2 worm cellular contexts compared by ENCODE assay signal in the genomic region with DNA sequence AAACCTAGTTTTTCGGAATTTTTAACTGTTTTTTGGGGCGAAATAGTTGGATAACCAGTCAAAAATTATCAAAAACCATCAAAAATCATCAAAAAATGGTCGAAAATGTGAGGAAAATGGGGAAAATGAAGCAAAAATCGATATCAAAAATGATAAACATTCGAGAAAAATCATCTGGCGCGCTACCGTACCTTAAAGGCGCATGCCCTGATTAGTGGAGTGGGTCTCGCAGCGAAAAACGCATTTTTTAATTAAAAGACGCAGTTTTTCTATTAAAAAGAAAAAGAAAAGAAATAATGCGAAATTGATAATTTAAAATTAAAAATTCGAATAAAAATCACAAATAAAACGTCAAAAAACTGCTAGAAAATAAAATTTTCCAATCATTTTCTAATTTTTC.
TF ChIP-seq lines count a peak whose summit lies in the region.

Gene F35C5.1, plus strand, starts transcription at position 399 of the 400 bp plus-strand sequence.

TF ChIP-seq in whole organism, L4 larva, 104 proteins besides CTCF, POLR2A, EP300 and RAD21:
- TF ChIP-seq ctbp-1 (GFP tag; IDR thresholded peaks at IDR 0.05; lab: Robert Waterston, UW): no peak
- TF ChIP-seq mes-2 (tag; optimal IDR thresholded peaks at IDR 0.05; lab: Kevin White, UChicago; ENCODE audit: poor library complexity, severe bottlenecking): no peak
- no peak for TF ChIP-seq set-16 (GFP tag; IDR thresholded peaks at IDR 0.05; lab: Robert Waterston, UW)
- peak; percentile 39 for TF ChIP-seq lin-38 (GFP tag; IDR thresholded peaks at IDR 0.05; lab: Robert Waterston, UW)
- no peak for TF ChIP-seq nhr-111 (GFP tag; optimal IDR thresholded peaks at IDR 0.05; lab: Kevin White, UChicago)
- no peak for TF ChIP-seq D1046.2 (GFP tag; IDR thresholded peaks at IDR 0.05; lab: Robert Waterston, UW)
- peak; percentile 63 for TF ChIP-seq Y48G9A.11 (GFP tag; IDR thresholded peaks at IDR 0.05; lab: Robert Waterston, UW)
- TF ChIP-seq egl-43 (GFP tag; IDR thresholded peaks at IDR 0.05; lab: Robert Waterston, UW): no peak
- peak; percentile 47 for TF ChIP-seq F49E8.2 (tag; optimal IDR thresholded peaks at IDR 0.05; lab: Kevin White, UChicago; ENCODE audit: borderline replicate concordance)
- peak; percentile 12 for TF ChIP-seq unc-130 (GFP tag; optimal IDR thresholded peaks at IDR 0.05; lab: Kevin White, UChicago)
- no peak for TF ChIP-seq ztf-7 (tag; optimal IDR thresholded peaks at IDR 0.05; lab: Kevin White, UChicago)
- peak in 1 of 2 experiments; percentile 34 for TF ChIP-seq lsy-2 (tag; optimal IDR thresholded peaks at IDR 0.05; lab: Kevin White, UChicago)

TF ChIP-seq in whole organism, young adult, 124 proteins besides CTCF, POLR2A, EP300 and RAD21:
- peak; percentile 78 for TF ChIP-seq D2030.7 (GFP tag; IDR thresholded peaks at IDR 0.05; lab: Robert Waterston, UW)
- no peak for TF ChIP-seq Y56A3A.18 (GFP tag; IDR thresholded peaks at IDR 0.05; lab: Robert Waterston, UW)
- TF ChIP-seq attf-6 (GFP tag; IDR thresholded peaks at IDR 0.05; lab: Robert Waterston, UW): no peak
- no peak for TF ChIP-seq nhr-27 (tag; optimal IDR thresholded peaks at IDR 0.05; lab: Kevin White, UChicago)
- TF ChIP-seq rec-8 (tag; optimal IDR thresholded peaks at IDR 0.05; lab: Kevin White, UChicago): no peak
- TF ChIP-seq efl-1 (GFP tag; optimal IDR thresholded peaks at IDR 0.05; lab: Kevin White, UChicago): peak; percentile 87
- peak; percentile 97 for TF ChIP-seq hsf-1 (GFP tag; IDR thresholded peaks at IDR 0.05; lab: Robert Waterston, UW)
- TF ChIP-seq madf-6 (GFP tag; IDR thresholded peaks at IDR 0.05; lab: Robert Waterston, UW): peak; percentile 95
- peak in 1 of 3 experiments; percentile 11 for TF ChIP-seq lin-35 (GFP tag; optimal IDR thresholded peaks at IDR 0.05; lab: Kevin White, UChicago)
- peak; percentile 43; the same call in 1 of the 2 replicates for TF ChIP-seq mcd-1 (GFP tag; IDR thresholded peaks at IDR 0.05; lab: Robert Waterston, UW)
- peak; percentile 20; the same call in 1 of the 2 replicates for TF ChIP-seq rcor-1 (GFP tag; IDR thresholded peaks at IDR 0.05; lab: Robert Waterston, UW)
- no peak for TF ChIP-seq let-526 (GFP tag; IDR thresholded peaks at IDR 0.05; lab: Robert Waterston, UW)
- TF ChIP-seq repo-1 (tag; optimal IDR thresholded peaks at IDR 0.05; lab: Kevin White, UChicago): no peak
- TF ChIP-seq snpc-3.4 (tag; optimal IDR thresholded peaks at IDR 0.05; lab: Kevin White, UChicago): peak; percentile 77
- TF ChIP-seq B0035.1 (tag; optimal IDR thresholded peaks at IDR 0.05; lab: Kevin White, UChicago): no peak
- no peak for TF ChIP-seq F23B12.7 (tag; optimal IDR thresholded peaks at IDR 0.05; lab: Kevin White, UChicago; ENCODE audit: insufficient read depth)
- TF ChIP-seq sptf-2 (GFP tag; optimal IDR thresholded peaks at IDR 0.05; lab: Kevin White, UChicago): no peak
- TF ChIP-seq cebp-2 (GFP tag; IDR thresholded peaks at IDR 0.05; lab: Robert Waterston, UW): no peak
- 0 out of 2 replicates have a peak, but pooled peaks have one; percentile 18 for TF ChIP-seq attf-3 (GFP tag; conservative IDR thresholded peaks at IDR 0.05; lab: Robert Waterston, UW)
- TF ChIP-seq F49E8.2 (tag; optimal IDR thresholded peaks at IDR 0.05; lab: Kevin White, UChicago; ENCODE audit: insufficient read depth): peak; percentile 64
- TF ChIP-seq xnd-1 (tag; optimal IDR thresholded peaks at IDR 0.05; lab: Kevin White, UChicago): peak; percentile 88
- TF ChIP-seq dpl-1 (GFP tag; optimal IDR thresholded peaks at IDR 0.05; lab: Kevin White, UChicago): peak; percentile 76
- no peak for TF ChIP-seq lin-40 (tag; optimal IDR thresholded peaks at IDR 0.05; lab: Kevin White, UChicago)
- peak; percentile 83 for TF ChIP-seq madf-8 (GFP tag; conservative IDR thresholded peaks at IDR 0.05; lab: Robert Waterston, UW)
- TF ChIP-seq F37B4.10 (GFP tag; IDR thresholded peaks at IDR 0.05; lab: Robert Waterston, UW): no peak
- TF ChIP-seq zfh-2 (GFP tag; conservative IDR thresholded peaks at IDR 0.05; lab: Robert Waterston, UW): no peak
- peak; percentile 72 for TF ChIP-seq ceh-91 (GFP tag; IDR thresholded peaks at IDR 0.05; lab: Robert Waterston, UW)
- TF ChIP-seq lin-54 (GFP tag; optimal IDR thresholded peaks at IDR 0.05; lab: Kevin White, UChicago): peak; percentile 67
- TF ChIP-seq lag-1 (GFP tag; IDR thresholded peaks at IDR 0.05; lab: Robert Waterston, UW): no peak
- 0 out of 2 replicates have a peak, but pooled peaks have one; percentile 15 for TF ChIP-seq pbrm-1 (GFP tag; IDR thresholded peaks at IDR 0.05; lab: Robert Waterston, UW)
- TF ChIP-seq ekl-4 (GFP tag; IDR thresholded peaks at IDR 0.05; lab: Robert Waterston, UW): no peak
- no peak for TF ChIP-seq ztf-22 (GFP tag; optimal IDR thresholded peaks at IDR 0.05; lab: Kevin White, UChicago)
- peak; percentile 24 for TF ChIP-seq snpc-4 (GFP tag; optimal IDR thresholded peaks at IDR 0.05; lab: Kevin White, UChicago)
- TF ChIP-seq snpc-4 (tag; optimal IDR thresholded peaks at IDR 0.05; lab: Kevin White, UChicago): peak in 2 of 4 experiments; percentile 18 to 30
- peak; percentile 96 for TF ChIP-seq F33H1.4 (GFP tag; IDR thresholded peaks at IDR 0.05; lab: Robert Waterston, UW)
- TF ChIP-seq Y67H2A.10 (GFP tag; conservative IDR thresholded peaks at IDR 0.05; lab: Robert Waterston, UW): no peak
- TF ChIP-seq unc-130 (GFP tag; optimal IDR thresholded peaks at IDR 0.05; lab: Kevin White, UChicago): peak; percentile 20
- no peak for TF ChIP-seq egl-44 (GFP tag; IDR thresholded peaks at IDR 0.05; lab: Robert Waterston, UW)
- 0 out of 2 replicates have a peak, but pooled peaks have one; percentile 46 for TF ChIP-seq Y95B8A.8 (GFP tag; IDR thresholded peaks at IDR 0.05; lab: Robert Waterston, UW)
- no peak for TF ChIP-seq nhr-179 (tag; optimal IDR thresholded peaks at IDR 0.05; lab: Kevin White, UChicago)
- no peak for TF ChIP-seq hlh-26 (GFP tag; conservative IDR thresholded peaks at IDR 0.05; lab: Robert Waterston, UW)
- no peak for TF ChIP-seq tlf-1 (GFP tag; optimal IDR thresholded peaks at IDR 0.05; lab: Kevin White, UChicago)
- peak; percentile 94 for TF ChIP-seq lsl-1 (GFP tag; optimal IDR thresholded peaks at IDR 0.05; lab: Kevin White, UChicago)
- TF ChIP-seq bed-1 (GFP tag; IDR thresholded peaks at IDR 0.05; lab: Robert Waterston, UW): no peak
- no peak for TF ChIP-seq B0261.1 (tag; optimal IDR thresholded peaks at IDR 0.05; lab: Kevin White, UChicago)
- peak; percentile 25 for TF ChIP-seq tbp1 (GFP tag; optimal IDR thresholded peaks at IDR 0.05; lab: Kevin White, UChicago)
- TF ChIP-seq snpc-1.1 (tag; optimal IDR thresholded peaks at IDR 0.05; lab: Kevin White, UChicago; ENCODE audit: insufficient read depth): peak; percentile 34
- no peak for TF ChIP-seq ztf-3 (GFP tag; optimal IDR thresholded peaks at IDR 0.05; lab: Kevin White, UChicago)
- peak; percentile 68; the same call in 1 of the 2 replicates for TF ChIP-seq dox-1 (GFP tag; IDR thresholded peaks at IDR 0.05; lab: Robert Waterston, UW)
- no peak for TF ChIP-seq athp-1 (tag; optimal IDR thresholded peaks at IDR 0.05; lab: Kevin White, UChicago)
- TF ChIP-seq K11D2.4 (GFP tag; IDR thresholded peaks at IDR 0.05; lab: Robert Waterston, UW): no peak
- 0 out of 2 replicates have a peak, but pooled peaks have one; percentile 20 for TF ChIP-seq nfyb-1 (GFP tag; IDR thresholded peaks at IDR 0.05; lab: Robert Waterston, UW)

Comparison
In these comparisons a context has a peak if more than half of its experiments do, and no peak if none do; other contexts are left out.
1. Of the 7 proteins assayed by ChIP-seq in both whole organism, young adult and whole organism, L4 larva: peak only in whole organism, young adult: dpl-1 and snpc-4; only in whole organism, L4 larva: none; in both: F49E8.2 and unc-130; in neither: 3.